Fruit fly (Drosophila melanogaster) whole organism, wandering third instar larva: Measurements from ENCODE around the gene PICK1.

Experiments
- Abd-B ChIP-seq: fragments of >200 bp; optimal IDR thresholded peaks from 2 replicates; lab custom pipeline; 2017; ENCODE audit warnings: missing biosample characterization, missing genetic modification characterization
- GATAd ChIP-seq: sonication (Bioruptor generic); optimal IDR thresholded peaks from 2 replicates; lab custom pipeline; 2016; ENCODE audit warnings: missing biosample characterization, missing genetic modification characterization
- br ChIP-seq: fragments of 200-800 bp; sonication (Bioruptor generic); optimal IDR thresholded peaks from 2 replicates; lab custom pipeline; 2016; ENCODE audit warnings: missing biosample characterization, missing genetic modification characterization
- dmrt93B ChIP-seq: fragments of 200-800 bp; sonication (Bioruptor generic); optimal IDR thresholded peaks from 2 replicates; lab custom pipeline; 2018; ENCODE audit warnings: missing biosample characterization, mild to moderate bottlenecking, missing genetic modification characterization
- ey ChIP-seq: fragments of 200-800 bp; sonication (Bioruptor generic); optimal IDR thresholded peaks from 2 replicates; lab custom pipeline; 2016; ENCODE audit warnings: missing biosample characterization, missing genetic modification characterization
- fru ChIP-seq: fragments of 200-800 bp; sonication (Bioruptor generic); optimal IDR thresholded peaks from 3 replicates; lab custom pipeline; 2016; ENCODE audit warnings: missing biosample characterization, mild to moderate bottlenecking, missing genetic modification characterization

dm6 chr2L:12651040-12651439, 43.8 kb upstream of the PICK1 start:
- TF ChIP-seq Abd-B (GFP tag; lab: Kevin White, UChicago) (no peak), dmrt93B (GFP tag; lab: Kevin White, UChicago) (no peak), fru (GFP tag; lab: Kevin White, UChicago) (no peak), ey (no peak), GATAd (no peak), br (GFP tag; lab: Kevin White, UChicago) (no peak)
